Worm (Caenorhabditis elegans) whole organism, early embryonic: ENCODE measurements around the gene hlh-33.

Experiments
- ama-1 ChIP-seq: fragments of 150-350 bp; optimal IDR thresholded peaks from 2 replicates; lab custom pipeline; 2014
- ceh-36 ChIP-seq: sonication (generic microtip); optimal IDR thresholded peaks from 2 replicates; lab custom pipeline; 2016; ENCODE audit warnings: missing genetic modification characterization, inconsistent platforms, missing compliant biosample characterization
- ets-7 ChIP-seq: sonication (generic microtip); optimal IDR thresholded peaks from 2 replicates; lab custom pipeline; 2016; ENCODE audit warnings: missing genotype, missing genetic modification characterization, missing compliant biosample characterization
- flt-1 ChIP-seq: fragments of 200-800 bp; sonication (Bioruptor generic); IDR thresholded peaks from 2 replicates; pipeline ENCODE4 v1.3.6; 2022; ENCODE audit warnings: missing genetic modification characterization, missing compliant biosample characterization
- hmbx-1 ChIP-seq: sonication (generic microtip); optimal IDR thresholded peaks from 2 replicates; lab custom pipeline; 2016; ENCODE audit warnings: mild to moderate bottlenecking, missing genetic modification characterization, missing compliant biosample characterization
- hmg-4 ChIP-seq: fragments of 200-800 bp; sonication (Bioruptor generic); optimal IDR thresholded peaks from 2 replicates; lab custom pipeline; 2018; ENCODE audit warnings: mild to moderate bottlenecking, missing genetic modification characterization, missing compliant biosample characterization
- pes-1 ChIP-seq: fragments of 200-800 bp; sonication (Bioruptor generic); IDR thresholded peaks from 2 replicates; pipeline ENCODE4 v1.3.6; 2022; ENCODE audit warnings: missing genetic modification reagents, missing genetic modification characterization, missing compliant biosample characterization
- sea-1 ChIP-seq: fragments of 200-800 bp; sonication (Bioruptor generic); conservative IDR thresholded peaks from 2 replicates; pipeline ENCODE4 v1.3.6; 2022; ENCODE audit warnings: missing genetic modification characterization, missing compliant biosample characterization
- tbx-11 ChIP-seq: fragments of 200-800 bp; sonication (Bioruptor generic); IDR thresholded peaks from 2 replicates; pipeline ENCODE4 v1.3.6; 2022; ENCODE audit warnings: missing genetic modification characterization, missing compliant biosample characterization

DNA sequence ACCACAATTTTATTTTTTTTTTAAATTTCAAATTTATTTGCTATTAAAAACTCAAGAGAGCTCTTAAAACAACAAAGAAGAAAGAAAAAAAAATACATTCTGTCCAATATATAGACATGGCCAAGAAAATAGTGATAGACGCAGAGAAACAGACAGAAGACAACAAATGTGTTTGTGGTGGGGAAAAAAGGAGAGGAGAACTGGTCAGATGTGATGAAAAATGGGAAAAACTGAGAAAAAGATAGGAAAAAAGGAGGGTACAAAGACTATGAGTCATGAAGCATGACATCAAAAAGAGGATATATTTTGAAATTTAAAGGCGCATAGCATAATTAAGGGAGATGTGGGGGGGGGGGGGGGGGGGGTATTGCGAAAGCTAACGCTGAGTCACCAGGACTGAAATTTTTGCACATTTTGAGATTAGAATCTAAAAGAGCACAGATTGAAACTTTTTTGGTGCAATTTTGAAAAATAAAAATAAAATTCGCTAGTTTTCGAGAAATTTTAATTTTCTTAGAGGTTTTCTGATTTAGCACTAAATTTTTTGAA, 36.1 kb upstream of the hlh-33 start:
- no peak for TF ChIP-seq ets-7 (tag; lab: Kevin White, UChicago)
- TF ChIP-seq ama-1 (lab: Kevin White, UChicago) = no peak
- no peak for TF ChIP-seq flt-1 (GFP tag; lab: Robert Waterston, UW)
- TF ChIP-seq pes-1 (GFP tag; lab: Robert Waterston, UW) = no peak
- no peak for TF ChIP-seq tbx-11 (GFP tag; lab: Robert Waterston, UW)
- no peak for TF ChIP-seq hmbx-1 (tag; lab: Kevin White, UChicago)
- no peak for TF ChIP-seq hmg-4 (GFP tag; lab: Kevin White, UChicago)
- no peak for TF ChIP-seq ceh-36 (tag; lab: Kevin White, UChicago)
- no peak for TF ChIP-seq sea-1
